Fruit fly (Drosophila melanogaster) whole organism, adult: ENCODE measurements around the gene Oatp74D.

Experiments used
- CG5204 ChIP-seq: fragments of 200-800 bp; sonication (Bioruptor generic); optimal IDR thresholded peaks from 2 replicates; lab custom pipeline; 2016; ENCODE audit warnings: missing biosample characterization, missing genetic modification characterization
- CG7101 ChIP-seq: fragments of 200-800 bp; sonication (Bioruptor generic); optimal IDR thresholded peaks from 2 replicates; lab custom pipeline; 2018; ENCODE audit warnings: missing biosample characterization, mild to moderate bottlenecking, missing genetic modification characterization, moderate library complexity
- Crg-1 ChIP-seq: fragments of 200-800 bp; sonication (Bioruptor generic); optimal IDR thresholded peaks from 2 replicates; lab custom pipeline; 2016; ENCODE audit warnings: missing biosample characterization, missing genetic modification characterization
- Hr96 ChIP-seq: fragments of 200-800 bp; sonication (Bioruptor generic); optimal IDR thresholded peaks from 2 replicates; lab custom pipeline; 2016; ENCODE audit warnings: missing biosample characterization, missing genetic modification characterization
- bab1 ChIP-seq: fragments of 200-800 bp; sonication (Bioruptor generic); optimal IDR thresholded peaks from 3 replicates; lab custom pipeline; 2019; ENCODE audit warnings: missing biosample characterization, mild to moderate bottlenecking, missing genetic modification characterization, moderate library complexity
- cnc ChIP-seq, 2 experiments: fragments of >200 bp; optimal IDR thresholded peaks; 2 replicates each; lab custom pipeline; 2017
- tj ChIP-seq: fragments of 200-800 bp; sonication (Bioruptor generic); optimal IDR thresholded peaks from 3 replicates; lab custom pipeline; 2017; ENCODE audit warnings: missing biosample characterization, mild to moderate bottlenecking, missing genetic modification characterization, moderate library complexity

- no peak for TF ChIP-seq cnc (optimal IDR thresholded peaks at IDR 0.05; lab: Kevin White, UChicago)
- TF ChIP-seq Crg-1 (GFP tag; lab: Kevin White, UChicago), result no peak
- no peak for TF ChIP-seq CG5204 (GFP tag; lab: Kevin White, UChicago)
- no peak for TF ChIP-seq bab1 (GFP tag; lab: Kevin White, UChicago)
- TF ChIP-seq tj, result no peak
- no peak for TF ChIP-seq CG7101 (tag; lab: Kevin White, UChicago)
- TF ChIP-seq Hr96 (GFP tag; lab: Kevin White, UChicago), result no peak
These were observed 15.3 kb downstream of the Oatp74D start for dm6 chr3L:17502235-17502634.
